Fruit fly (Drosophila melanogaster) whole organism, embryonic: ENCODE data around the gene Aprt.

Experiments used
- Asciz ChIP-seq: fragments of 200-800 bp; sonication (Bioruptor generic); optimal IDR thresholded peaks from 2 replicates; lab custom pipeline; 2017; ENCODE audit warnings: missing biosample characterization, mild to moderate bottlenecking, missing genetic modification characterization, missing genetic modification reagents
- B-H1 ChIP-seq: fragments of 200-800 bp; sonication (Bioruptor generic); IDR thresholded peaks from 3 replicates; pipeline ENCODE4 v1.3.6; 2022; ENCODE audit warnings: missing biosample characterization, missing genetic modification characterization
- BtbVII ChIP-seq: fragments of 200-800 bp; sonication (Bioruptor generic); optimal IDR thresholded peaks from 3 replicates; lab custom pipeline; 2017; ENCODE audit warnings: missing biosample characterization, mild to moderate bottlenecking, missing genetic modification characterization
- CG10267 ChIP-seq: fragments of 200-800 bp; sonication (Bioruptor generic); optimal IDR thresholded peaks from 2 replicates; lab custom pipeline; 2018; ENCODE audit warnings: missing biosample characterization, mild to moderate bottlenecking, missing genetic modification characterization, moderate library complexity
- CG11456 ChIP-seq: fragments of 200-800 bp; sonication (Bioruptor generic); IDR thresholded peaks from 3 replicates; pipeline ENCODE4 v1.3.6; 2022; ENCODE audit warnings: missing biosample characterization, missing genetic modification characterization
- CG1233 ChIP-seq: fragments of 200-800 bp; sonication (Bioruptor generic); optimal IDR thresholded peaks from 4 replicates; lab custom pipeline; 2018; ENCODE audit warnings: missing biosample characterization, mild to moderate bottlenecking, missing genetic modification characterization
- CG13123 ChIP-seq: fragments of 200-800 bp; sonication (Bioruptor generic); optimal IDR thresholded peaks from 2 replicates; lab custom pipeline; 2016; ENCODE audit warnings: missing biosample characterization, missing genetic modification characterization
- CG13624 ChIP-seq: fragments of 200-800 bp; sonication (Bioruptor generic); optimal IDR thresholded peaks from 2 replicates; lab custom pipeline; 2016; ENCODE audit warnings: missing biosample characterization, missing genetic modification characterization
- CG14667 ChIP-seq: fragments of 200-800 bp; sonication (Bioruptor generic); IDR thresholded peaks from 2 replicates; pipeline ENCODE4 v1.3.6; 2022; ENCODE audit warnings: missing biosample characterization, missing genetic modification characterization
- CG16815 ChIP-seq: fragments of 200-800 bp; sonication (Bioruptor generic); optimal IDR thresholded peaks from 3 replicates; lab custom pipeline; 2017; ENCODE audit warnings: missing biosample characterization, mild to moderate bottlenecking, missing genetic modification characterization
- CG17385 ChIP-seq: fragments of 200-800 bp; sonication (Bioruptor generic); optimal IDR thresholded peaks from 3 replicates; lab custom pipeline; 2018; ENCODE audit warnings: missing biosample characterization, mild to moderate bottlenecking, missing genetic modification characterization
- CG17802 ChIP-seq: fragments of 200-800 bp; sonication (Bioruptor generic); optimal IDR thresholded peaks from 2 replicates; lab custom pipeline; 2018; ENCODE audit warnings: missing biosample characterization, mild to moderate bottlenecking, missing genetic modification characterization, moderate library complexity
- CG1832 ChIP-seq: fragments of 200-800 bp; sonication (Bioruptor generic); optimal IDR thresholded peaks from 2 replicates; lab custom pipeline; 2017; ENCODE audit warnings: missing biosample characterization, mild to moderate bottlenecking, missing genetic modification characterization, inconsistent platforms
- CG2678 ChIP-seq: fragments of 200-800 bp; sonication (Bioruptor generic); optimal IDR thresholded peaks from 3 replicates; lab custom pipeline; 2019; ENCODE audit warnings: missing biosample characterization, mild to moderate bottlenecking, missing genetic modification characterization, moderate library complexity
- CG2712 ChIP-seq: fragments of 200-800 bp; optimal IDR thresholded peaks from 3 replicates; lab custom pipeline; 2019; ENCODE audit warnings: missing biosample characterization, mild to moderate bottlenecking, missing genetic modification characterization, moderate library complexity
- CG32767 ChIP-seq: fragments of 200-800 bp; sonication (Bioruptor generic); IDR thresholded peaks from 2 replicates; pipeline ENCODE4 v1.3.6; 2022; ENCODE audit warnings: missing biosample characterization, missing genetic modification characterization
- CG32772 ChIP-seq: fragments of 200-800 bp; sonication (Bioruptor generic); IDR thresholded peaks from 2 replicates; pipeline ENCODE4 v1.3.6; 2022; ENCODE audit warnings: missing biosample characterization, missing genetic modification characterization
- CG34224 ChIP-seq: fragments of 200-800 bp; sonication (Bioruptor generic); IDR thresholded peaks from 3 replicates; pipeline ENCODE4 v1.3.6; 2022; ENCODE audit warnings: missing biosample characterization, missing genetic modification characterization; ENCODE audit not compliant: partially characterized antibody
- CG4617 ChIP-seq: fragments of 200-800 bp; sonication (Bioruptor generic); optimal IDR thresholded peaks from 3 replicates; lab custom pipeline; 2016; ENCODE audit warnings: missing biosample characterization, missing genetic modification characterization, borderline replicate concordance
- CG6854 ChIP-seq: fragments of 200-800 bp; sonication (Bioruptor generic); optimal IDR thresholded peaks from 3 replicates; lab custom pipeline; 2017; ENCODE audit warnings: missing biosample characterization, mild to moderate bottlenecking, missing genetic modification characterization
- CG7357 ChIP-seq: fragments of 200-800 bp; sonication (Bioruptor generic); IDR thresholded peaks from 3 replicates; pipeline ENCODE4 v1.3.6; 2022; ENCODE audit warnings: missing biosample characterization, missing genetic modification characterization
- D19B ChIP-seq: fragments of 200-800 bp; sonication (Bioruptor generic); optimal IDR thresholded peaks from 2 replicates; lab custom pipeline; 2017; ENCODE audit warnings: missing biosample characterization, mild to moderate bottlenecking, missing genetic modification characterization
- Dbx ChIP-seq: fragments of 200-800 bp; sonication (Bioruptor generic); IDR thresholded peaks from 3 replicates; pipeline ENCODE4 v1.3.6; 2022; ENCODE audit warnings: missing biosample characterization, missing genetic modification characterization
- Ets97D ChIP-seq: fragments of 200-800 bp; sonication (Bioruptor generic); optimal IDR thresholded peaks from 3 replicates; lab custom pipeline; 2016; ENCODE audit warnings: missing biosample characterization, missing genetic modification characterization
- Fer1 ChIP-seq: fragments of 200-800 bp; sonication (Bioruptor generic); optimal IDR thresholded peaks from 2 replicates; lab custom pipeline; 2017; ENCODE audit warnings: missing biosample characterization, mild to moderate bottlenecking, missing genetic modification characterization
- MTF-1 ChIP-seq: fragments of 200-800 bp; sonication (Bioruptor generic); optimal IDR thresholded peaks from 2 replicates; lab custom pipeline; 2018; ENCODE audit warnings: missing biosample characterization, mild to moderate bottlenecking, missing genetic modification characterization, borderline replicate concordance
- aop ChIP-seq: fragments of 200-800 bp; sonication (Bioruptor generic); IDR thresholded peaks from 2 replicates; pipeline ENCODE4 v1.3.6; 2022; ENCODE audit warnings: missing biosample characterization, missing genetic modification characterization
- caup ChIP-seq: fragments of 200-800 bp; sonication (Bioruptor generic); optimal IDR thresholded peaks from 3 replicates; lab custom pipeline; 2017; ENCODE audit warnings: missing biosample characterization, mild to moderate bottlenecking, missing genetic modification characterization, moderate library complexity; ENCODE audit not compliant: severe bottlenecking
- chinmo ChIP-seq: fragments of 200-800 bp; sonication (Bioruptor generic); IDR thresholded peaks from 4 replicates; pipeline ENCODE4 v1.3.6; 2022; ENCODE audit warnings: missing biosample characterization, missing genetic modification characterization; ENCODE audit not compliant: partially characterized antibody
- ci ChIP-seq: fragments of 200-800 bp; sonication (Bioruptor generic); IDR thresholded peaks from 3 replicates; pipeline ENCODE4 v1.3.6; 2022; ENCODE audit warnings: missing biosample characterization, missing genetic modification characterization
- dmrt99B ChIP-seq: fragments of 200-800 bp; sonication (Bioruptor generic); optimal IDR thresholded peaks from 2 replicates; lab custom pipeline; 2018; ENCODE audit warnings: missing biosample characterization, mild to moderate bottlenecking, missing genetic modification characterization, moderate library complexity
- dpn ChIP-seq, 2 experiments: fragments of 200-800 bp; sonication (Bioruptor generic); optimal IDR thresholded peaks; 3 replicates each; lab custom pipeline; 2016; ENCODE audit warnings: missing biosample characterization in 2 of 2, missing genetic modification characterization in 2 of 2
- fd102C ChIP-seq: fragments of 200-800 bp; sonication (Bioruptor generic); optimal IDR thresholded peaks from 2 replicates; lab custom pipeline; 2018; ENCODE audit warnings: missing biosample characterization, mild to moderate bottlenecking, missing genetic modification characterization, moderate library complexity
- gcm ChIP-seq: fragments of 200-800 bp; sonication (Bioruptor generic); optimal IDR thresholded peaks from 2 replicates; lab custom pipeline; 2019; ENCODE audit warnings: missing biosample characterization, mild to moderate bottlenecking, missing genetic modification characterization, moderate library complexity
- gfzf ChIP-seq: fragments of 200-800 bp; sonication (Bioruptor generic); optimal IDR thresholded peaks from 2 replicates; lab custom pipeline; 2016; ENCODE audit warnings: missing biosample characterization, mild to moderate bottlenecking, missing genetic modification characterization, moderate library complexity
- grn ChIP-seq: fragments of 200-800 bp; sonication (Bioruptor generic); optimal IDR thresholded peaks from 3 replicates; lab custom pipeline; 2017; ENCODE audit warnings: missing biosample characterization, missing genetic modification characterization
- lab ChIP-seq: fragments of 200-800 bp; sonication (Bioruptor generic); optimal IDR thresholded peaks from 3 replicates; lab custom pipeline; 2017; ENCODE audit warnings: missing biosample characterization, missing genetic modification characterization, mild to moderate bottlenecking, moderate library complexity, missing genetic modification reagents
- nau ChIP-seq: fragments of 200-800 bp; sonication (Bioruptor generic); optimal IDR thresholded peaks from 3 replicates; lab custom pipeline; 2017; ENCODE audit warnings: missing biosample characterization, mild to moderate bottlenecking, missing genetic modification characterization, missing genetic modification reagents
- nom ChIP-seq: fragments of 200-800 bp; sonication (Bioruptor generic); optimal IDR thresholded peaks from 2 replicates; lab custom pipeline; 2017; ENCODE audit warnings: missing biosample characterization, missing genetic modification characterization, mild to moderate bottlenecking, moderate library complexity, missing genetic modification reagents
- otp ChIP-seq: fragments of 200-800 bp; sonication (Bioruptor generic); IDR thresholded peaks from 3 replicates; pipeline ENCODE4, ENCODE4 v1.3.6; 2022; ENCODE audit warnings: missing biosample characterization, missing genetic modification characterization
- pho ChIP-seq: fragments of 200-800 bp; sonication (Bioruptor generic); optimal IDR thresholded peaks from 2 replicates; lab custom pipeline; 2016; ENCODE audit warnings: missing biosample characterization, missing genetic modification characterization
- scrt ChIP-seq: fragments of 200-800 bp; sonication (Bioruptor generic); optimal IDR thresholded peaks from 2 replicates; lab custom pipeline; 2018; ENCODE audit warnings: missing biosample characterization, mild to moderate bottlenecking, missing genetic modification characterization, moderate library complexity
- sd ChIP-seq: fragments of 200-800 bp; sonication (Bioruptor generic); optimal IDR thresholded peaks from 3 replicates; lab custom pipeline; 2018; ENCODE audit warnings: missing biosample characterization, mild to moderate bottlenecking, missing genetic modification characterization, moderate library complexity
- sob ChIP-seq: fragments of 200-800 bp; sonication (Bioruptor generic); IDR thresholded peaks from 2 replicates; pipeline ENCODE4 v1.3.6; 2022; ENCODE audit warnings: missing biosample characterization, missing genetic modification characterization
- tup ChIP-seq: fragments of 200-800 bp; sonication (Bioruptor generic); optimal IDR thresholded peaks from 2 replicates; lab custom pipeline; 2016; ENCODE audit warnings: missing biosample characterization, mild to moderate bottlenecking, missing genetic modification characterization, moderate library complexity
- usp ChIP-seq: fragments of >200 bp; optimal IDR thresholded peaks from 2 replicates; lab custom pipeline; 2017; ENCODE audit warnings: missing biosample characterization, missing genetic modification characterization
- vvl ChIP-seq: fragments of 200-800 bp; sonication (Bioruptor generic); IDR thresholded peaks from 2 replicates; pipeline ENCODE4 v1.3.6; 2022; ENCODE audit warnings: missing biosample characterization, missing genetic modification characterization
- zen ChIP-seq: fragments of 200-800 bp; sonication (Bioruptor generic); optimal IDR thresholded peaks from 3 replicates; lab custom pipeline; 2018; ENCODE audit warnings: missing biosample characterization, mild to moderate bottlenecking, missing genetic modification characterization, moderate library complexity
- zfh1 ChIP-seq: fragments of 200-800 bp; sonication (Bioruptor generic); IDR thresholded peaks from 3 replicates; pipeline ENCODE4 v1.3.6; 2022; ENCODE audit warnings: missing biosample characterization, missing genetic modification characterization

The Aprt gene

dm6 chr3L:1859563-1859962 is 25.3 kb downstream of the Aprt start (continued):
- TF ChIP-seq CG1832: no peak
- TF ChIP-seq otp (GFP tag; lab: Robert Waterston, UW): 0 out of 3 replicates have a peak, but pooled peaks have one; percentile 14
- no peak for TF ChIP-seq CG16815
- TF ChIP-seq CG10267 (tag; lab: Kevin White, UChicago): peak; percentile 7
- peak; percentile 42 for TF ChIP-seq sd (tag; lab: Kevin White, UChicago)
- peak; percentile 49 for TF ChIP-seq Fer1
- peak; percentile 76; the same call in 1 of the 2 replicates for TF ChIP-seq aop (GFP tag; lab: Robert Waterston, UW)
- peak; percentile 59 for TF ChIP-seq nom
- TF ChIP-seq nau (GFP tag; lab: Kevin White, UChicago): peak; percentile 60
- no peak for TF ChIP-seq gfzf (GFP tag; lab: Kevin White, UChicago)
- peak; percentile 10 for TF ChIP-seq fd102C (GFP tag; lab: Kevin White, UChicago)
- no peak for TF ChIP-seq B-H1 (GFP tag; lab: Robert Waterston, UW)
- TF ChIP-seq CG32767: 0 out of 2 replicates have a peak, but pooled peaks have one; percentile 18
- TF ChIP-seq pho (GFP tag; lab: Kevin White, UChicago): no peak
- TF ChIP-seq CG6854 (GFP tag; lab: Kevin White, UChicago): peak; percentile 19
- TF ChIP-seq zen: no peak
- TF ChIP-seq CG17385 (GFP tag; lab: Kevin White, UChicago): peak; percentile 15
- TF ChIP-seq usp (GFP tag; lab: Kevin White, UChicago): no peak
- no peak for TF ChIP-seq CG17802 (tag; lab: Kevin White, UChicago)
- TF ChIP-seq CG34224 (GFP tag; lab: Robert Waterston, UW): no peak
- TF ChIP-seq gcm (GFP tag; lab: Kevin White, UChicago): no peak
- peak; percentile 55 for TF ChIP-seq CG1233
- TF ChIP-seq CG13624 (GFP tag; lab: Kevin White, UChicago): no peak
- no peak for TF ChIP-seq CG7357 (GFP tag; lab: Robert Waterston, UW)
- TF ChIP-seq dpn (GFP tag; optimal IDR thresholded peaks at IDR 0.05; lab: Kevin White, UChicago): peak in 1 of 2 experiments; percentile 23
- TF ChIP-seq scrt (GFP tag; lab: Kevin White, UChicago): peak; percentile 32
- peak; percentile 17; the same call in 1 of the 2 replicates for TF ChIP-seq vvl
- TF ChIP-seq CG2712: peak; percentile 12
- TF ChIP-seq BtbVII: peak; percentile 9
- TF ChIP-seq Dbx (GFP tag; lab: Robert Waterston, UW): no peak
- TF ChIP-seq ci: peak; percentile 17; the same call in 1 of the 3 replicates
- no peak for TF ChIP-seq CG32772 (GFP tag; lab: Robert Waterston, UW)
- peak; percentile 39 for TF ChIP-seq Asciz (GFP tag; lab: Kevin White, UChicago)
- 0 out of 3 replicates have a peak, but pooled peaks have one; percentile 18 for TF ChIP-seq zfh1 (GFP tag; lab: Robert Waterston, UW)
- TF ChIP-seq CG11456 (GFP tag; lab: Robert Waterston, UW): peak; percentile 43; the same call in 1 of the 3 replicates
- TF ChIP-seq CG2678 (tag; lab: Kevin White, UChicago): peak; percentile 2
- TF ChIP-seq CG14667 (GFP tag; lab: Robert Waterston, UW): no peak
- TF ChIP-seq grn: no peak
- no peak for TF ChIP-seq tup (GFP tag; lab: Kevin White, UChicago)
- TF ChIP-seq D19B (GFP tag; lab: Kevin White, UChicago): no peak
- TF ChIP-seq chinmo: no peak
- TF ChIP-seq CG13123 (GFP tag; lab: Kevin White, UChicago): no peak
- peak; percentile 92 for TF ChIP-seq Ets97D (GFP tag; lab: Kevin White, UChicago)
- no peak for TF ChIP-seq CG4617 (GFP tag; lab: Kevin White, UChicago)
- TF ChIP-seq MTF-1 (GFP tag; lab: Kevin White, UChicago): peak; percentile 0
- TF ChIP-seq dmrt99B (tag; lab: Kevin White, UChicago): peak; percentile 7
- no peak; the same call in 1 of the 2 replicates for TF ChIP-seq sob (GFP tag; lab: Robert Waterston, UW)
- peak; percentile 57 for TF ChIP-seq lab (GFP tag; lab: Kevin White, UChicago)
- peak; percentile 7 for TF ChIP-seq caup
